Worm (Caenorhabditis elegans): Measurements from ENCODE around the gene Y54G2A.26.
A peak's percentile ranks its signal among the peaks of the same experiment; 100 is the strongest.

Gene Y54G2A.26

ce11 chrIV:2997302-2997701 is 2.0 kb upstream of the Y54G2A.26 start:
- TF ChIP-seq rpc-1 (optimal IDR thresholded peaks at IDR 0.05) (no peak), rpc-1 (tag; optimal IDR thresholded peaks at IDR 0.05) (no peak), zfh-2 (GFP tag; conservative IDR thresholded peaks at IDR 0.05) (peak; percentile 90), attf-5 (GFP tag; optimal IDR thresholded peaks at IDR 0.05) (no peak), F33H1.4 (GFP tag; IDR thresholded peaks at IDR 0.05) (no peak), Y53G8AR.9 (GFP tag; conservative IDR thresholded peaks at IDR 0.05) (no peak), ceh-79 (tag; optimal IDR thresholded peaks at IDR 0.05) (no peak), nhr-90 (tag; optimal IDR thresholded peaks at IDR 0.05) (no peak), akir-1 (GFP tag; optimal IDR thresholded peaks at IDR 0.05) (no peak), Y79H2A.3 (GFP tag; conservative IDR thresholded peaks at IDR 0.05) (no peak), egl-44 (GFP tag; IDR thresholded peaks at IDR 0.05) (no peak), cebp-1 (GFP tag; IDR thresholded peaks at IDR 0.05) (no peak), cebp-1 (tag; optimal IDR thresholded peaks at IDR 0.05) (peak; percentile 11), repo-1 (tag; optimal IDR thresholded peaks at IDR 0.05) (no peak), F22D6.2 (tag; optimal IDR thresholded peaks at IDR 0.05) (no peak), F23B12.7 (tag; optimal IDR thresholded peaks at IDR 0.05; ENCODE audit: insufficient read depth) (no peak), lag-1 (GFP tag; IDR thresholded peaks at IDR 0.05) (no peak), egrh-3 (GFP tag; IDR thresholded peaks at IDR 0.05) (peak; percentile 70; the same call in 1 of the 2 replicates), F49E8.2 (tag; optimal IDR thresholded peaks at IDR 0.05; ENCODE audit: insufficient read depth) (no peak), hlh-26 (GFP tag; conservative IDR thresholded peaks at IDR 0.05) (no peak)

- TF ChIP-seq zfh-2 (GFP tag; conservative IDR thresholded peaks at IDR 0.05) (0 out of 2 replicates have a peak, but pooled peaks have one; percentile 43), K12H6.12 (tag; optimal IDR thresholded peaks at IDR 0.05) (peak; percentile 1), cebp-2 (GFP tag; IDR thresholded peaks at IDR 0.05) (no peak), mcd-1 (GFP tag; IDR thresholded peaks at IDR 0.05) (peak; percentile 20; the same call in 1 of the 2 replicates)
Observed at ce11 chrIV:2994883-2995282, 389 bp downstream of the Y54G2A.26 start.

ce11 chrIV:2993278-2993899 is 1.9 kb downstream of the Y54G2A.26 start:
- TF ChIP-seq rcor-1 (GFP tag; IDR thresholded peaks at IDR 0.05) (0 out of 2 replicates have a peak, but pooled peaks have one; percentile 4), let-526 (GFP tag; IDR thresholded peaks at IDR 0.05) (no peak), akir-1 (GFP tag; optimal IDR thresholded peaks at IDR 0.05) (no peak), tlf-1 (GFP tag; optimal IDR thresholded peaks at IDR 0.05) (no peak), ceh-58 (GFP tag; IDR thresholded peaks at IDR 0.05) (no peak), pbrm-1 (GFP tag; IDR thresholded peaks at IDR 0.05) (no peak), hmg-1.2 (GFP tag; IDR thresholded peaks at IDR 0.05) (peak; percentile 64), ztf-26 (tag; optimal IDR thresholded peaks at IDR 0.05) (peak; percentile 0), ceh-40 (GFP tag; IDR thresholded peaks at IDR 0.05) (no peak), hsf-1 (GFP tag; IDR thresholded peaks at IDR 0.05) (no peak), ekl-4 (GFP tag; IDR thresholded peaks at IDR 0.05) (no peak), nfyb-1 (GFP tag; IDR thresholded peaks at IDR 0.05) (0 out of 2 replicates have a peak, but pooled peaks have one; percentile 61), Y95B8A.8 (GFP tag; IDR thresholded peaks at IDR 0.05) (no peak), dpl-1 (GFP tag; optimal IDR thresholded peaks at IDR 0.05) (no peak), ztf-18 (tag; optimal IDR thresholded peaks at IDR 0.05) (no peak), lin-54 (GFP tag; optimal IDR thresholded peaks at IDR 0.05) (no peak), repo-1 (tag; optimal IDR thresholded peaks at IDR 0.05) (no peak), lir-1 (GFP tag; conservative IDR thresholded peaks at IDR 0.05) (no peak), ztf-25 (GFP tag; IDR thresholded peaks at IDR 0.05) (no peak), snpc-3.4 (tag; optimal IDR thresholded peaks at IDR 0.05) (no peak), zim-3 (tag; optimal IDR thresholded peaks at IDR 0.05) (peak; percentile 37), bed-1 (GFP tag; IDR thresholded peaks at IDR 0.05) (no peak), B0035.1 (tag; optimal IDR thresholded peaks at IDR 0.05) (no peak), ZK185.1 (tag; optimal IDR thresholded peaks at IDR 0.05; ENCODE audit: poor library complexity, severe bottlenecking) (no peak), mcd-1 (GFP tag; IDR thresholded peaks at IDR 0.05) (peak; percentile 56), zfh-2 (GFP tag; conservative IDR thresholded peaks at IDR 0.05) (peak; percentile 97), pha-4 (tag; optimal IDR thresholded peaks at IDR 0.05) (no peak)
